Worm (Caenorhabditis elegans): ENCODE data around the gene K09E9.4.

K09E9.4 gene

DNA sequence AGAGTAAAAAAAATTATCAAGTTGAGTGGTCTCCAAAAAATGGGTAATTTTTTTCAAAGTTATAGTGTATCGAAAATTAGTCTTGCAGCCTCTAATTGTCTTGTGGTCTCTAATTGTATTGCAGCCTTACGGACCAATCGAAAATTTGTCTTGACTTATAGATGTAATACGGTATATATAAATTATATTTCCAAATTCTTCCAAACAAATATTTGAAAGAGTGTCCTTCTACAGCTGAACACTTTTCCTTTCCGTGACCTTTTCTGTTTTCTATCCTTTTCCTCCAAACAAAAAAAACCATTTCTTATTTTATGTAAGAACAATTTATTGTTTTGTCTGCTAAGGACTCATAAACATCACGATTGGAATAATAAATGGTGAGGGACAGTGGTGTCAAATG is 10.4 kb upstream of the K09E9.4 start, which contains the start of gene K09E9.7:
TSS of gene K09E9.7 (plus strand) at position 301 of the 400 bp plus-strand sequence.
- TF ChIP-seq aha-1 (tag): peak; percentile 34
- no peak for TF ChIP-seq F10B5.3 (tag; optimal IDR thresholded peaks at IDR 0.05)
- TF ChIP-seq nhr-102 (tag; optimal IDR thresholded peaks at IDR 0.05): no peak
- no peak for TF ChIP-seq Y48G9A.11 (GFP tag; IDR thresholded peaks at IDR 0.05)
- TF ChIP-seq F44E2.7 (GFP tag; IDR thresholded peaks at IDR 0.05): no peak
- TF ChIP-seq snpc-1.2 (GFP tag; IDR thresholded peaks at IDR 0.05): no peak

DNA sequence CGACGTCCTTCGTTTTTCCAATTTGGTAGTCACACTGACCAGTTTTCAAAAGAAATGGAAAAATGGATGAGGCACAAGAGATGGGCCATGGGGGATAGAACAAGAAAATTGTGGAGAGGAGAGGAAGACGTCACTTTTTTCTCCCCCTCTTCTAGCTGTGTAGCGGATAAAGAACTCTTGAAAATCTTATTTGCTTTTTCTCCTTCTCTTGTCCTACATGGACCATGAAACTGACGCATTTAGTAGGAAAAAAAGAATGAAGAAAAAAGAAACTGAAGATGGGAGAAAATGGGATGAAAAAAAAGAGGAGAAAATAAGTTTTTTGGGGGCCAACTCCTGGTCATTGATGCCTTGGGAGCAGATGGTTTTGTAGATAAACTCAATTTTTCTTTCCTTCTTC is 3.7 kb upstream of the K09E9.4 start:
- TF ChIP-seq unc-62 (GFP tag; optimal IDR thresholded peaks at IDR 0.05 in 1 of 2) (peak in 1 of 2 experiments; percentile 82), unc-62 (tag; optimal IDR thresholded peaks at IDR 0.05) (no peak), fkh-10 (GFP tag; optimal IDR thresholded peaks at IDR 0.05) (peak; percentile 75), ctbp-1 (GFP tag; IDR thresholded peaks at IDR 0.05) (peak; percentile 65), lsy-2 (tag; optimal IDR thresholded peaks at IDR 0.05) (peak in 1 of 2 experiments; percentile 46), mep-1 (tag; optimal IDR thresholded peaks at IDR 0.05) (peak; percentile 37), hlh-30 (tag; optimal IDR thresholded peaks at IDR 0.05; ENCODE audit: insufficient read depth) (peak; percentile 5), lin-39 (tag; optimal IDR thresholded peaks at IDR 0.05) (no peak), ceh-28 (tag; optimal IDR thresholded peaks at IDR 0.05) (no peak), ceh-44 (GFP tag; IDR thresholded peaks at IDR 0.05) (no peak), ces-1 (GFP tag; optimal IDR thresholded peaks at IDR 0.05) (peak; percentile 67), skn-1 (tag; optimal IDR thresholded peaks at IDR 0.05) (no peak), hmg-1.1 (GFP tag; IDR thresholded peaks at IDR 0.05) (0 out of 2 replicates have a peak, but pooled peaks have one; percentile 15), madf-5 (GFP tag; IDR thresholded peaks at IDR 0.05) (no peak)

DNA sequence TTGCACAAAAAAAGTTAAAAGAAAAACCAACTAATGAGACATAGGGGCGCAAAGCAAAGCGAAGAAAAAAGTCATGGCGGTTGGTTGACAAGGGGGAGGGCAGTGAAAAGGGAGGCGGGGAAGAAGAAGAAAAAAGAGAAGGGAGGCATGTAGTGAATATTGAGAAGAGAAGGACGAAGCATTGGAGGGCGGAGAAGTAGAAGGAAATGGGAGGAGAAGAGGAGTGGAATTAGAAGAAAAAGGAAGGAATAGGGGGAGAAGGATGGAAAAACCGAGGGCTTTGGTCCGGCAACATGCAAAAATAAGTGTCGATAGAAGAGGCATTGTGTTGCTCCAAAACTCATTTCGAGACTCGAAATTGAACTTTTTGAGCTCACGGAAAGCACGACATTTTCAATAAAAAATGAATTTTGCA is 557 bp upstream of the K09E9.4 start:
- TF ChIP-seq hlh-30 (tag; optimal IDR thresholded peaks at IDR 0.05; ENCODE audit: insufficient read depth) (peak; percentile 54), mep-1 (tag; optimal IDR thresholded peaks at IDR 0.05) (peak; percentile 62), nhr-111 (GFP tag; optimal IDR thresholded peaks at IDR 0.05) (no peak), mdt-29 (GFP tag; IDR thresholded peaks at IDR 0.05) (no peak), D1046.2 (GFP tag; IDR thresholded peaks at IDR 0.05) (no peak), snpc-1.2 (GFP tag; IDR thresholded peaks at IDR 0.05) (no peak), nhr-77 (tag; optimal IDR thresholded peaks at IDR 0.05) (no peak), Y48G9A.11 (GFP tag; IDR thresholded peaks at IDR 0.05) (no peak), set-16 (GFP tag; IDR thresholded peaks at IDR 0.05) (peak; percentile 50), rbr-2 (tag; optimal IDR thresholded peaks at IDR 0.05) (peak; percentile 39), nhr-28 (tag; optimal IDR thresholded peaks at IDR 0.05) (peak; percentile 34), dpl-1 (GFP tag; optimal IDR thresholded peaks at IDR 0.05) (peak; percentile 12), hif-1 (tag; optimal IDR thresholded peaks at IDR 0.05) (peak in 1 of 2 experiments; percentile 14), ctbp-1 (GFP tag; IDR thresholded peaks at IDR 0.05) (peak; percentile 52; the same call in 1 of the 2 replicates), ceh-20 (GFP tag; IDR thresholded peaks at IDR 0.05) (no peak), pqm-1 (tag; optimal IDR thresholded peaks at IDR 0.05) (no peak), lsy-2 (tag; optimal IDR thresholded peaks at IDR 0.05) (peak in 1 of 2 experiments; percentile 45), hmg-1.1 (GFP tag; IDR thresholded peaks at IDR 0.05) (peak; percentile 73), ceh-62 (tag; optimal IDR thresholded peaks at IDR 0.05) (no peak), hlh-11 (tag; optimal IDR thresholded peaks at IDR 0.05) (peak; percentile 22), fkh-10 (GFP tag; optimal IDR thresholded peaks at IDR 0.05) (peak; percentile 75), aha-1 (tag) (peak; percentile 61), php-3 (GFP tag; IDR thresholded peaks at IDR 0.05) (no peak), jun-1 (tag; optimal IDR thresholded peaks at IDR 0.05) (no peak), lin-15B (tag; optimal IDR thresholded peaks at IDR 0.05) (no peak), vab-7 (GFP tag; IDR thresholded peaks at IDR 0.05) (no peak), mdl-1 (tag; optimal IDR thresholded peaks at IDR 0.05) (peak in 1 of 2 experiments; percentile 16), unc-62 (GFP tag; optimal IDR thresholded peaks at IDR 0.05 in 1 of 2) (peak in 1 of 2 experiments; percentile 89), unc-62 (tag; optimal IDR thresholded peaks at IDR 0.05) (no peak), lin-13 (GFP tag; optimal IDR thresholded peaks at IDR 0.05) (no peak), ZK546.5 (tag; optimal IDR thresholded peaks at IDR 0.05) (no peak)
